Fruit fly (Drosophila melanogaster) S2 (cell line): ENCODE data around the gene His2Av.

Experiments
- CG8478 ChIP-seq: fragments of >200 bp; optimal IDR thresholded peaks from 2 replicates; lab custom pipeline; 2018
- CTCF ChIP-seq, 2 experiments: fragments of >200 bp; optimal IDR thresholded peaks; 2 replicates each; lab custom pipeline; 2018

DNA sequence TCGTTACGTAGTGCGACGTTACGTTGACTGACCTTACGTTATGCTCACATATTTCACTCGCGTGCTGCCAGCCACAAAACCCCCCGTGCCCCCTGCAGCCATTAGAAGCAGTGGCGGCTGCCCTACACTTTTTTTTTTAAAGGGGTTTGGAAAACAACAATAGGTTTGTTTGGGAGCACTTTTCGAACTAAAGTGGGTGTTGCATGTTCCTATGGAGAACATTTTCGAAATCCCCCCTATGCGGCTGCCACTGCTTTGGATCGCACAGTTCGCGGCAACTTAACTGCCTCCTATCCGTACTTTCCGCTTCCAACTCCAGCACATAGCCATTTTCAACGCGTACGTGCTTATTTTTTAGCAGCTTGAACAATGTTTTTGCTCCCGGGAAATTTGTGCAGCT, 13.0 kb upstream of the His2Av start:
- TF ChIP-seq CG8478 (no peak), CTCF (optimal IDR thresholded peaks at IDR 0.05; lab: Kevin White, UChicago) (no peak)
